Fruit fly (Drosophila melanogaster): ENCODE results near the gene Ptth.

Gene Ptth

DNA sequence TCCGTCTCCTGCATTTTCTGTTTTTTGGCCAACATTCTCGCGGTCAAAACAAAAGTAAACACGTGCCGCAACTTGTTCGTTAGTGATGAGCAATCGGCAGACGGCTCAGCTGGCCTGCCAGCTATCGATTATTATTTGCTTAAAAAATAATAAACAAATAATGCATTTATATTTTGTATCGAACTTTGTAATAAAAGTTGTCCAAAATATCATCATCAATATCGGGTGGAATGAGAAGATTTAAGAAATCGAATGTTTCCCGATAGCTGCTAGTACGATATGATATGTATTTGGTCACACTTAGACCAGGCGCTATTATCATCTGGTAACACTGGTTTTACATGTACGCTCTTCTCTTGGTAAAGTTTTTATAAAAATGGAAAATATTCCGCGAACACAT is 8.7 kb downstream of the Ptth start, which contains the start of the genes Nle and Sf3b1:
Gene Nle, minus strand, starts transcription at position 92 of the 400 bp plus-strand sequence.
Gene Sf3b1, plus strand, starts transcription at position 311 of the 400 bp plus-strand sequence.
- TF ChIP-seq Myc (optimal IDR thresholded peaks at IDR 0.05) (peak; percentile 52), brk (GFP tag; optimal IDR thresholded peaks at IDR 0.05) (no peak), Vsx2 (GFP tag; optimal IDR thresholded peaks at IDR 0.05; ENCODE audit: partially characterized antibody) (no peak), usp (GFP tag; optimal IDR thresholded peaks at IDR 0.05) (no peak), rgr (GFP tag; optimal IDR thresholded peaks at IDR 0.05) (no peak), Abd-B (GFP tag; optimal IDR thresholded peaks at IDR 0.05) (no peak), ey (GFP tag; optimal IDR thresholded peaks at IDR 0.05) (peak; percentile 1), CG9705 (GFP tag; optimal IDR thresholded peaks at IDR 0.05) (peak; percentile 54), psq (GFP tag; optimal IDR thresholded peaks at IDR 0.05) (peak; percentile 34), Dfd (GFP tag; optimal IDR thresholded peaks at IDR 0.05) (no peak), N (GFP tag; optimal IDR thresholded peaks at IDR 0.05) (no peak), jim (GFP tag; optimal IDR thresholded peaks at IDR 0.05) (no peak), sage (GFP tag; optimal IDR thresholded peaks at IDR 0.05) (no peak), foxo (GFP tag; optimal IDR thresholded peaks at IDR 0.05) (no peak), Sp1 (GFP tag; optimal IDR thresholded peaks at IDR 0.05) (peak; percentile 53), dmrt93B (GFP tag; optimal IDR thresholded peaks at IDR 0.05) (no peak), Hr83 (GFP tag; optimal IDR thresholded peaks at IDR 0.05; ENCODE audit: poor library complexity, severe bottlenecking) (no peak), Hr78 (GFP tag; optimal IDR thresholded peaks at IDR 0.05) (no peak), tai (GFP tag; optimal IDR thresholded peaks at IDR 0.05) (no peak), HLH106 (tag; optimal IDR thresholded peaks at IDR 0.05) (peak; percentile 58), sv (GFP tag; optimal IDR thresholded peaks at IDR 0.05) (peak; percentile 39), OdsH (GFP tag; optimal IDR thresholded peaks at IDR 0.05) (peak; percentile 35), GATAd (GFP tag; optimal IDR thresholded peaks at IDR 0.05) (peak; percentile 2)

dm6 chr2L:563769-564550 is 12.7 kb downstream of the Ptth start, which contains the start of the genes uncNacbeta and CG2794:
TSS of gene uncNacbeta (minus strand) at chr2L:563819.
TSS of gene CG2794 (plus strand) at chr2L:564163.
- peak; percentile 91 for TF ChIP-seq Myc (optimal IDR thresholded peaks at IDR 0.05)
- TF ChIP-seq dl (GFP tag; optimal IDR thresholded peaks at IDR 0.05; ENCODE audit: insufficient read depth in 1 of 2, partially characterized antibody in 2 of 2) = no peak
- peak in 1 of 2 experiments; percentile 25 for TF ChIP-seq foxo (GFP tag; optimal IDR thresholded peaks at IDR 0.05)

- TF ChIP-seq pan (optimal IDR thresholded peaks at IDR 0.05) (no peak), Sp1 (GFP tag; optimal IDR thresholded peaks at IDR 0.05) (no peak), OdsH (GFP tag; optimal IDR thresholded peaks at IDR 0.05) (no peak), sage (GFP tag; optimal IDR thresholded peaks at IDR 0.05) (no peak), Hr78 (GFP tag; optimal IDR thresholded peaks at IDR 0.05) (no peak), Dif (GFP tag; optimal IDR thresholded peaks at IDR 0.05; ENCODE audit: partially characterized antibody) (no peak), usp (GFP tag; optimal IDR thresholded peaks at IDR 0.05) (no peak), ey (GFP tag; optimal IDR thresholded peaks at IDR 0.05) (no peak), Jra (GFP tag; optimal IDR thresholded peaks at IDR 0.05) (no peak), jim (GFP tag; optimal IDR thresholded peaks at IDR 0.05) (no peak), Vsx2 (GFP tag; optimal IDR thresholded peaks at IDR 0.05; ENCODE audit: partially characterized antibody) (no peak), CrebA (GFP tag; optimal IDR thresholded peaks at IDR 0.05; ENCODE audit: borderline replicate concordance) (no peak), Mio (GFP tag; optimal IDR thresholded peaks at IDR 0.05) (no peak), fru (GFP tag; optimal IDR thresholded peaks at IDR 0.05) (no peak), CG32264 (GFP tag; optimal IDR thresholded peaks at IDR 0.05) (no peak)
Observed at dm6 chr2L:563314-563713, 13.4 kb downstream of the Ptth start.

DNA sequence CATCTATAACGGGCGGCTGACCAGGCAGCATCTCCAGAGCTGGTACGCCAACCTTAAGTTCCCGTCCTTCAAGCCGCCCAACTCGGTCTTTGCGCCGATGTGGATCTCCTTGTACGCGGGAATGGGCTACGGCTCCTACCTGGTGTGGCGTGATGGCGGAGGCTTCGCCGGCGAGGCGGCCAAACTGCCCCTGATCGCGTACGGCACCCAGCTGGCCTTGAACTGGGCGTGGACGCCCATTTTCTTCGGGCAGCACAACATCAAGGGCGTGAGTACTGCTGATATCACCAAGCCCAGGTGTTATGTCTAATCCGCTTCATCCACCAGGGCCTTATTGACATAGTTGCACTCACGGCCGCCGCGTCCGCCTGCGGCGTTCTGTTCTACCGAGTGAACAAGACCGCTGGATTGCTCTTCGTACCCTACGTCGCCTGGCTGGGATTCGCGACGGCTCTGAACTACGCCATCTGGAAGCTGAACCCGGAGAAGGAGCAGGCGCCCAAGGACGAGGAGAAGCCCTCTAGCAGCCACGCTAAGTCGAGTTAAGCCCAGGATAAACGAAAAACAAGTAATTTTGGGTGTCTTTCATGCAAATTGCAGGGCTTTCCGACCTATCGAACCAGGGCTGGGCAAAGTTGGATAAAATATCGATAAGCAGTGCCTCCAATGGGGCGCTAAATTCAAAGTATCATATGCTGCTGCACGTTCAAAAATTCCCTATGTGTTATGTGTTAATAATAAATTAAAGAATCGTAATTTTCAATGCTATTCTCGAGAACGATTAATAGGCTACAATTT is 16.7 kb downstream of the Ptth start, which contains the start of gene rempA:
Gene rempA, minus strand, starts transcription at position 541 of the 798 bp plus-strand sequence.
- TF ChIP-seq sage (GFP tag; optimal IDR thresholded peaks at IDR 0.05) = no peak
- no peak for TF ChIP-seq Dfd (GFP tag; optimal IDR thresholded peaks at IDR 0.05)
- TF ChIP-seq Vsx2 (GFP tag; optimal IDR thresholded peaks at IDR 0.05; ENCODE audit: partially characterized antibody) = no peak
- TF ChIP-seq CrebA (GFP tag; optimal IDR thresholded peaks at IDR 0.05; ENCODE audit: borderline replicate concordance) = no peak
